Worm (Caenorhabditis elegans): ENCODE data around the gene Y42H9AR.1.

Y42H9AR.1 gene

ce11 chrIV:8114535-8114934 lies 1.3 kb downstream of the Y42H9AR.1 start:
- no peak for TF ChIP-seq F13H6.1 (tag; optimal IDR thresholded peaks at IDR 0.05)
- TF ChIP-seq sox-2 (GFP tag; IDR thresholded peaks at IDR 0.05): no peak
- no peak for TF ChIP-seq hlh-13 (GFP tag; optimal IDR thresholded peaks at IDR 0.05)
- TF ChIP-seq ceh-2 (tag; optimal IDR thresholded peaks at IDR 0.05): no peak
- no peak for TF ChIP-seq hlh-6 (tag; optimal IDR thresholded peaks at IDR 0.05)
- TF ChIP-seq fax-1 (tag; optimal IDR thresholded peaks at IDR 0.05): no peak
- no peak for TF ChIP-seq ceh-6 (GFP tag; optimal IDR thresholded peaks at IDR 0.05)
- no peak for TF ChIP-seq lim-6 (tag; optimal IDR thresholded peaks at IDR 0.05)
- no peak for TF ChIP-seq nfya-1 (tag; optimal IDR thresholded peaks at IDR 0.05)
- TF ChIP-seq elt-4 (tag; optimal IDR thresholded peaks at IDR 0.05): no peak
- no peak for TF ChIP-seq lin-11 (tag; optimal IDR thresholded peaks at IDR 0.05)
- no peak for TF ChIP-seq unc-3 (GFP tag; conservative IDR thresholded peaks at IDR 0.05)
- TF ChIP-seq unc-3 (tag; optimal IDR thresholded peaks at IDR 0.05): no peak
- no peak for TF ChIP-seq ceh-14 (tag; optimal IDR thresholded peaks at IDR 0.05)
- no peak for TF ChIP-seq dve-1 (tag; optimal IDR thresholded peaks at IDR 0.05)
- no peak for TF ChIP-seq pros-1 (tag; optimal IDR thresholded peaks at IDR 0.05)
- TF ChIP-seq hlh-30 (tag; optimal IDR thresholded peaks at IDR 0.05; ENCODE audit: insufficient read depth): no peak
- no peak for TF ChIP-seq unc-42 (tag; optimal IDR thresholded peaks at IDR 0.05)
- no peak for TF ChIP-seq che-1 (tag; optimal IDR thresholded peaks at IDR 0.05)
- TF ChIP-seq ceh-19 (GFP tag; optimal IDR thresholded peaks at IDR 0.05): no peak

DNA sequence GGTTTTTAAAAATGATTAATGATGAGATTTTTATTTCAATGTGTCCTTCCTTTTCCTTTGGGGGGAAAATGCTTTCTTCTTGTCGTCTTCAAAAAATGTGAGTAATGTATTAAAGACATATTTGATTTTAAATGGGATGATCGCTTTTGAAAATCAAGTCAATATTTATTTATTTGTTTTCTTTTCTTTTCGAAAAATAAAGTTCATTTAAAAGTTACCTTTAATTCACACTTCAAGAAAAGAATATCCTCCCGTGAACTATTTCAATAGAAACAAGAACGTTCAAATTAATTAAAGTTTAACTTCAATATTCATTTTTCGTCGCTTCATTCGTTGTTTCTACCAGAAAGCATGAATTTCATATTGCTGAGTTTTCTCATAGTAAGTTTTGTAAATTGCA lies 2.3 kb downstream of the Y42H9AR.1 start, which contains the start of gene irld-8:
Gene irld-8, plus strand, starts transcription at position 301 of the 400 bp plus-strand sequence.
- no peak for TF ChIP-seq sox-4 (tag; optimal IDR thresholded peaks at IDR 0.05)
- no peak for TF ChIP-seq zip-5 (tag; optimal IDR thresholded peaks at IDR 0.05)
- no peak for TF ChIP-seq pqm-1 (tag; optimal IDR thresholded peaks at IDR 0.05)
- no peak for TF ChIP-seq pha-4 (tag; optimal IDR thresholded peaks at IDR 0.05)
- no peak for TF ChIP-seq gmeb-2 (tag; optimal IDR thresholded peaks at IDR 0.05)
- TF ChIP-seq rnt-1 (tag; optimal IDR thresholded peaks at IDR 0.05): no peak
- TF ChIP-seq tbx-2 (tag; optimal IDR thresholded peaks at IDR 0.05): no peak
- no peak for TF ChIP-seq Y22D7AL.16 (tag; optimal IDR thresholded peaks at IDR 0.05)
- TF ChIP-seq lin-11 (tag; optimal IDR thresholded peaks at IDR 0.05): no peak
- no peak for TF ChIP-seq unc-55 (GFP tag; optimal IDR thresholded peaks at IDR 0.05)
- TF ChIP-seq ceh-6 (GFP tag; optimal IDR thresholded peaks at IDR 0.05): no peak
- TF ChIP-seq pax-1 (tag; optimal IDR thresholded peaks at IDR 0.05): no peak
- TF ChIP-seq eyg-1 (tag; optimal IDR thresholded peaks at IDR 0.05): no peak
- no peak for TF ChIP-seq elt-4 (tag; optimal IDR thresholded peaks at IDR 0.05)
- no peak for TF ChIP-seq ama-1 (optimal IDR thresholded peaks at IDR 0.05)

ce11 chrIV:8118790-8119189 lies 5.6 kb downstream of the Y42H9AR.1 start, which contains the start of gene F42G8.8:
Gene F42G8.8 (plus strand): TSS chrIV:8119090.
- TF ChIP-seq ceh-30 (tag; optimal IDR thresholded peaks at IDR 0.05) (no peak), hlh-30 (tag; optimal IDR thresholded peaks at IDR 0.05; ENCODE audit: insufficient read depth) (no peak), ceh-22 (tag; optimal IDR thresholded peaks at IDR 0.05) (no peak), ceh-14 (tag; optimal IDR thresholded peaks at IDR 0.05) (no peak), pqm-1 (tag; optimal IDR thresholded peaks at IDR 0.05) (no peak), rnt-1 (tag; optimal IDR thresholded peaks at IDR 0.05) (no peak), ceh-34 (tag; optimal IDR thresholded peaks at IDR 0.05) (no peak), ceh-45 (GFP tag; IDR thresholded peaks at IDR 0.05) (no peak), tbx-2 (tag; optimal IDR thresholded peaks at IDR 0.05) (no peak), ceh-6 (GFP tag; optimal IDR thresholded peaks at IDR 0.05) (no peak), npax-4 (tag; optimal IDR thresholded peaks at IDR 0.05) (no peak), unc-86 (tag; optimal IDR thresholded peaks at IDR 0.05) (no peak), T23F11.4 (GFP tag; optimal IDR thresholded peaks at IDR 0.05) (no peak), sdc-2 (tag; optimal IDR thresholded peaks at IDR 0.05) (no peak), zip-5 (tag; optimal IDR thresholded peaks at IDR 0.05) (no peak)

Measured in whole organism, late embryonic.